In the genomic region with DNA sequence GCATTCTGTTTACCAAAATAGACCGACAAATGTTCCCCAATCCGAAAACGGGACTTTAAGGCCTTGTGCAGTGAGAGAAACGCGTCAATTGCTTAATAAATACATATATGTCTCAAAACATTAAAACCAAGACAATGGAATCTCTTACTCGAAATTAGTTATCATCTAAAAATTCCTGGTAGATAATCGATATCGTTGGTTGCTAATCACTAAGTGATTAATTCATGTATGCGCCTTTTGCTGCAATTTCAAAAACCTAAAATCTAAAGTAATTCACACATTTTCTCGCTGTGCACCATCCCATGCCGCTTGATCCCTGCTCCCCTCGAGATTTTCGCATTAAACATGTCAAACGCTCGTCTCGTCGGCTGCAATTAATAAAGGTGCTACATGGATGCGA, we compare ENCODE assay signal across 1 fruit fly cellular context.
A peak's percentile ranks its signal among the peaks of the same experiment; 100 is the strongest.
TF ChIP-seq lines count a peak whose summit lies in the region.

No protein-coding gene starts in this region.

TF ChIP-seq in whole organism, embryonic, 481 proteins besides CTCF, POLR2A, EP300 and RAD21 (continued from another document):
- TF ChIP-seq CG6175 (GFP tag; IDR thresholded peaks at IDR 0.05; lab: Robert Waterston, UW) (no peak), CG12219 (GFP tag; optimal IDR thresholded peaks at IDR 0.05; lab: Kevin White, UChicago) (no peak), gem (tag; optimal IDR thresholded peaks at IDR 0.05; lab: Kevin White, UChicago) (peak; percentile 59), HmgD (GFP tag; optimal IDR thresholded peaks at IDR 0.05; lab: Kevin White, UChicago) (no peak), CG12071 (GFP tag; optimal IDR thresholded peaks at IDR 0.05; lab: Kevin White, UChicago) (no peak), CG11504 (tag; optimal IDR thresholded peaks at IDR 0.05; lab: Kevin White, UChicago) (peak; percentile 25), B-H2 (GFP tag; optimal IDR thresholded peaks at IDR 0.05; lab: Kevin White, UChicago) (no peak), CG32532 (GFP tag; IDR thresholded peaks at IDR 0.05; lab: Robert Waterston, UW) (no peak), jumu (GFP tag; optimal IDR thresholded peaks at IDR 0.05; lab: Kevin White, UChicago) (no peak), CG8944 (GFP tag; optimal IDR thresholded peaks at IDR 0.05; lab: Kevin White, UChicago) (no peak), yki (optimal IDR thresholded peaks at IDR 0.05; lab: Kevin White, UChicago) (no peak), YL-1 (GFP tag; optimal IDR thresholded peaks at IDR 0.05; lab: Kevin White, UChicago) (no peak), NC2β (GFP tag; optimal IDR thresholded peaks at IDR 0.05; lab: Kevin White, UChicago) (no peak), Sry-δ (GFP tag; optimal IDR thresholded peaks at IDR 0.05; lab: Kevin White, UChicago) (no peak), bsh (GFP tag; optimal IDR thresholded peaks at IDR 0.05; lab: Kevin White, UChicago) (peak in 1 of 2 experiments; percentile 66), BEAF-32 (GFP tag; optimal IDR thresholded peaks at IDR 0.05; lab: Kevin White, UChicago) (no peak), onecut (GFP tag; IDR thresholded peaks at IDR 0.05; lab: Robert Waterston, UW) (no peak), CG10431 (GFP tag; optimal IDR thresholded peaks at IDR 0.05; lab: Kevin White, UChicago) (no peak), eve (GFP tag; optimal IDR thresholded peaks at IDR 0.05; lab: Kevin White, UChicago) (peak in 1 of 2 experiments; percentile 52), CG15514 (GFP tag; optimal IDR thresholded peaks at IDR 0.05; lab: Kevin White, UChicago) (no peak), chif (GFP tag; optimal IDR thresholded peaks at IDR 0.05; lab: Kevin White, UChicago) (peak in 1 of 2 experiments; percentile 4), sens (GFP tag; lab: Kevin White, UChicago) (peak; percentile 90), CG15479 (GFP tag; optimal IDR thresholded peaks at IDR 0.05; lab: Kevin White, UChicago) (no peak), CG16813 (GFP tag; IDR thresholded peaks at IDR 0.05; lab: Robert Waterston, UW; ENCODE audit: partially characterized antibody) (no peak), Atf-2 (GFP tag; optimal IDR thresholded peaks at IDR 0.05; lab: Kevin White, UChicago) (no peak), CG8388 (GFP tag; optimal IDR thresholded peaks at IDR 0.05; lab: Kevin White, UChicago) (peak; percentile 43), CG9437 (GFP tag; optimal IDR thresholded peaks at IDR 0.05; lab: Kevin White, UChicago) (no peak), vfl (GFP tag; optimal IDR thresholded peaks at IDR 0.05; lab: Kevin White, UChicago) (no peak), CG13424 (tag; optimal IDR thresholded peaks at IDR 0.05; lab: Kevin White, UChicago) (peak; percentile 21), CG1602 (GFP tag; optimal IDR thresholded peaks at IDR 0.05; lab: Kevin White, UChicago) (no peak), Nf-YA (GFP tag; IDR thresholded peaks at IDR 0.05; lab: Robert Waterston, UW) (no peak), CG31365 (tag; optimal IDR thresholded peaks at IDR 0.05; lab: Kevin White, UChicago) (no peak), sima (GFP tag; optimal IDR thresholded peaks at IDR 0.05; lab: Kevin White, UChicago) (no peak), CG1647 (GFP tag; optimal IDR thresholded peaks at IDR 0.05; lab: Kevin White, UChicago) (no peak), bab2 (GFP tag; optimal IDR thresholded peaks at IDR 0.05; lab: Kevin White, UChicago) (no peak), trem (tag; optimal IDR thresholded peaks at IDR 0.05; lab: Kevin White, UChicago) (peak; percentile 32), mirr (GFP tag; optimal IDR thresholded peaks at IDR 0.05; lab: Kevin White, UChicago) (no peak), tup (GFP tag; optimal IDR thresholded peaks at IDR 0.05; lab: Kevin White, UChicago) (no peak), p53 (GFP tag; optimal IDR thresholded peaks at IDR 0.05; lab: Kevin White, UChicago) (no peak), toy (GFP tag; IDR thresholded peaks at IDR 0.05; lab: Robert Waterston, UW) (no peak), zfh2 (GFP tag; optimal IDR thresholded peaks at IDR 0.05; lab: Kevin White, UChicago) (no peak), HLHmδ (GFP tag; optimal IDR thresholded peaks at IDR 0.05; lab: Kevin White, UChicago) (no peak), CG10267 (tag; optimal IDR thresholded peaks at IDR 0.05; lab: Kevin White, UChicago) (peak; percentile 28), inv (GFP tag; IDR thresholded peaks at IDR 0.05; lab: Robert Waterston, UW; ENCODE audit: partially characterized antibody) (no peak), CG16863 (GFP tag; optimal IDR thresholded peaks at IDR 0.05; lab: Kevin White, UChicago) (no peak), Hmx (GFP tag; optimal IDR thresholded peaks at IDR 0.05; lab: Kevin White, UChicago) (no peak), danr (GFP tag; IDR thresholded peaks at IDR 0.05; lab: Robert Waterston, UW) (no peak), CG34376 (GFP tag; optimal IDR thresholded peaks at IDR 0.05; lab: Kevin White, UChicago) (no peak), CG7271 (tag; optimal IDR thresholded peaks at IDR 0.05; lab: Kevin White, UChicago) (no peak), gsb-n (tag; optimal IDR thresholded peaks at IDR 0.05; lab: Kevin White, UChicago) (peak; percentile 11), H2.0 (GFP tag; IDR thresholded peaks at IDR 0.05; lab: Robert Waterston, UW) (no peak), croc (GFP tag; conservative IDR thresholded peaks at IDR 0.05; lab: Robert Waterston, UW) (0 out of 3 replicates have a peak, but pooled peaks have one; percentile 16), CG30403 (GFP tag; optimal IDR thresholded peaks at IDR 0.05; lab: Kevin White, UChicago) (peak; percentile 26), dmrt11E (tag; optimal IDR thresholded peaks at IDR 0.05; lab: Kevin White, UChicago) (peak; percentile 72), Awh (GFP tag; IDR thresholded peaks at IDR 0.05; lab: Robert Waterston, UW) (no peak), CG17361 (GFP tag; IDR thresholded peaks at IDR 0.05; lab: Robert Waterston, UW) (peak; percentile 57; the same call in 2 of the 3 replicates), rib (GFP tag; IDR thresholded peaks at IDR 0.05; lab: Robert Waterston, UW) (no peak), Bdp1 (GFP tag; optimal IDR thresholded peaks at IDR 0.05; lab: Kevin White, UChicago) (no peak), CG12744 (GFP tag; optimal IDR thresholded peaks at IDR 0.05; lab: Kevin White, UChicago) (no peak), dm (GFP tag; optimal IDR thresholded peaks at IDR 0.05; lab: Kevin White, UChicago) (no peak), ara (GFP tag; IDR thresholded peaks at IDR 0.05; lab: Robert Waterston, UW) (peak; percentile 34; the same call in 1 of the 2 replicates), row (GFP tag; IDR thresholded peaks at IDR 0.05; lab: Robert Waterston, UW) (peak; percentile 42; the same call in 2 of the 3 replicates), gcm (GFP tag; optimal IDR thresholded peaks at IDR 0.05; lab: Kevin White, UChicago) (no peak), aop (GFP tag; IDR thresholded peaks at IDR 0.05; lab: Robert Waterston, UW) (no peak), fd64A (GFP tag; optimal IDR thresholded peaks at IDR 0.05; lab: Kevin White, UChicago) (no peak), CG7839 (tag; optimal IDR thresholded peaks at IDR 0.05; lab: Kevin White, UChicago) (peak; percentile 21), Usf (GFP tag; optimal IDR thresholded peaks at IDR 0.05; lab: Kevin White, UChicago) (no peak), fu2 (GFP tag; optimal IDR thresholded peaks at IDR 0.05; lab: Kevin White, UChicago) (no peak), CG2202 (tag; optimal IDR thresholded peaks at IDR 0.05; lab: Kevin White, UChicago) (peak; percentile 7), ttk (GFP tag; IDR thresholded peaks at IDR 0.05; lab: Robert Waterston, UW) (no peak), CG1603 (tag; optimal IDR thresholded peaks at IDR 0.05; lab: Kevin White, UChicago) (peak; percentile 53), CG12155 (GFP tag; optimal IDR thresholded peaks at IDR 0.05; lab: Kevin White, UChicago) (no peak), Optix (GFP tag; IDR thresholded peaks at IDR 0.05; lab: Robert Waterston, UW) (no peak), CG12299 (tag; optimal IDR thresholded peaks at IDR 0.05; lab: Kevin White, UChicago) (no peak), CG13123 (GFP tag; optimal IDR thresholded peaks at IDR 0.05; lab: Kevin White, UChicago) (no peak), Bgb (GFP tag; IDR thresholded peaks at IDR 0.05; lab: Robert Waterston, UW; ENCODE audit: partially characterized antibody) (no peak), CG15696 (tag; optimal IDR thresholded peaks at IDR 0.05; lab: Kevin White, UChicago) (peak; percentile 2), HLH4C (GFP tag; IDR thresholded peaks at IDR 0.05; lab: Robert Waterston, UW; ENCODE audit: partially characterized antibody) (no peak), CG11456 (GFP tag; IDR thresholded peaks at IDR 0.05; lab: Robert Waterston, UW) (no peak), CG14050 (GFP tag; IDR thresholded peaks at IDR 0.05; lab: Robert Waterston, UW) (no peak), sna (GFP tag; IDR thresholded peaks at IDR 0.05; lab: Robert Waterston, UW; ENCODE audit: partially characterized antibody) (no peak), TFAM (GFP tag; optimal IDR thresholded peaks at IDR 0.05; lab: Kevin White, UChicago) (no peak), CG30431 (GFP tag; optimal IDR thresholded peaks at IDR 0.05; lab: Kevin White, UChicago) (no peak), nom (GFP tag; optimal IDR thresholded peaks at IDR 0.05; lab: Kevin White, UChicago) (no peak), CG9817 (tag; optimal IDR thresholded peaks at IDR 0.05; lab: Kevin White, UChicago) (no peak), CG17186 (GFP tag; optimal IDR thresholded peaks at IDR 0.05; lab: Kevin White, UChicago) (no peak), ERR (GFP tag; optimal IDR thresholded peaks at IDR 0.05; lab: Kevin White, UChicago) (no peak), crc (GFP tag; optimal IDR thresholded peaks at IDR 0.05; lab: Kevin White, UChicago) (no peak), so (GFP tag; IDR thresholded peaks at IDR 0.05; lab: Robert Waterston, UW) (no peak), gro (GFP tag; optimal IDR thresholded peaks at IDR 0.05; lab: Kevin White, UChicago) (no peak), CG9727 (GFP tag; optimal IDR thresholded peaks at IDR 0.05; lab: Kevin White, UChicago) (peak; percentile 20), en (GFP tag; optimal IDR thresholded peaks at IDR 0.05; lab: Kevin White, UChicago) (no peak), ro (GFP tag; IDR thresholded peaks at IDR 0.05; lab: Robert Waterston, UW) (no peak), CG8359 (GFP tag; optimal IDR thresholded peaks at IDR 0.05; lab: Kevin White, UChicago; ENCODE audit: borderline replicate concordance) (peak; percentile 20), kni (GFP tag; optimal IDR thresholded peaks at IDR 0.05; lab: Kevin White, UChicago) (no peak), jigr1 (GFP tag; IDR thresholded peaks at IDR 0.05; lab: Robert Waterston, UW) (no peak), pros (GFP tag; optimal IDR thresholded peaks at IDR 0.05; lab: Kevin White, UChicago) (no peak), az2 (GFP tag; optimal IDR thresholded peaks at IDR 0.05; lab: Kevin White, UChicago) (peak; percentile 16)
